Worm (Caenorhabditis elegans) whole organism, L3 larva: ENCODE results near the gene chil-18.

ENCODE experiments used
- R02D3.7 ChIP-seq: fragments of 150-350 bp; optimal IDR thresholded peaks from 2 replicates; lab custom pipeline; 2014; ENCODE audit warnings: missing biosample characterization, missing genetic modification characterization
- ZK546.5 ChIP-seq: sonication (generic microtip); optimal IDR thresholded peaks from 2 replicates; lab custom pipeline; 2017; ENCODE audit warnings: missing biosample characterization, missing genetic modification characterization
- aly-2 ChIP-seq: fragments of 150-350 bp; optimal IDR thresholded peaks from 2 replicates; lab custom pipeline; 2014; ENCODE audit warnings: missing biosample characterization, missing genetic modification characterization
- ama-1 ChIP-seq: fragments of 150-350 bp; optimal IDR thresholded peaks from 2 replicates; lab custom pipeline; 2018
- ceh-16 ChIP-seq: sonication (generic microtip); optimal IDR thresholded peaks from 2 replicates; lab custom pipeline; 2017; ENCODE audit warnings: missing biosample characterization, missing genetic modification characterization
- ceh-28 ChIP-seq: fragments of 150-350 bp; optimal IDR thresholded peaks from 2 replicates; lab custom pipeline; 2014; ENCODE audit warnings: missing biosample characterization, missing genetic modification reagents, missing genetic modification characterization
- ceh-82 ChIP-seq: fragments of 150-350 bp; optimal IDR thresholded peaks from 2 replicates; lab custom pipeline; 2014; ENCODE audit warnings: missing biosample characterization, missing genetic modification characterization
- ceh-9 ChIP-seq: sonication (generic microtip); optimal IDR thresholded peaks from 2 replicates; lab custom pipeline; 2018; ENCODE audit warnings: missing biosample characterization, missing genetic modification characterization
- daf-12 ChIP-seq: fragments of 150-350 bp; optimal IDR thresholded peaks from 2 replicates; lab custom pipeline; 2014; ENCODE audit warnings: missing biosample characterization, missing genetic modification reagents, missing genetic modification characterization
- egl-27 ChIP-seq: sonication (generic microtip); optimal IDR thresholded peaks from 4 replicates; lab custom pipeline; 2017; ENCODE audit warnings: missing biosample characterization, missing genetic modification reagents, missing genetic modification characterization
- egl-5 ChIP-seq: fragments of 150-350 bp; optimal IDR thresholded peaks from 2 replicates; lab custom pipeline; 2017; ENCODE audit warnings: missing biosample characterization, missing genetic modification reagents, missing genetic modification characterization, inconsistent platforms
- elt-1 ChIP-seq: fragments of 150-350 bp; optimal IDR thresholded peaks from 2 replicates; lab custom pipeline; 2014; ENCODE audit warnings: missing biosample characterization, missing genetic modification characterization
- elt-2 ChIP-seq: sonication (generic microtip); optimal IDR thresholded peaks from 2 replicates; lab custom pipeline; 2016; ENCODE audit warnings: missing genetic modification reagents, mild to moderate bottlenecking, missing genetic modification characterization, missing compliant biosample characterization
- elt-3 ChIP-seq, 3 experiments: fragments of 150-350 bp in 1 of 3; sonication (generic microtip) in 2 of 3; optimal IDR thresholded peaks; 2 replicates in 2 of 3; 4 replicates in 1 of 3; lab custom pipeline; 2014 to 2017; ENCODE audit warnings: missing biosample characterization in 3 of 3, missing genetic modification characterization in 3 of 3
- eor-1 ChIP-seq, 2 experiments: fragments of 150-350 bp; optimal IDR thresholded peaks; 2 replicates each; lab custom pipeline; 2014 to 2018; ENCODE audit warnings: missing biosample characterization in 2 of 2, missing genetic modification characterization in 2 of 2
- fkh-10 ChIP-seq: sonication (generic microtip); optimal IDR thresholded peaks from 2 replicates; lab custom pipeline; 2017; ENCODE audit warnings: missing biosample characterization, missing genetic modification reagents, missing genetic modification characterization
- fkh-2 ChIP-seq: fragments of 150-350 bp; optimal IDR thresholded peaks from 2 replicates; lab custom pipeline; 2014; ENCODE audit warnings: missing biosample characterization, missing genetic modification reagents, missing genetic modification characterization
- fos-1 ChIP-seq: fragments of 150-350 bp; optimal IDR thresholded peaks from 2 replicates; lab custom pipeline; 2014; ENCODE audit warnings: missing biosample characterization, missing genetic modification characterization
- hmg-11 ChIP-seq: sonication (generic microtip); optimal IDR thresholded peaks from 2 replicates; lab custom pipeline; 2016; ENCODE audit warnings: missing genetic modification characterization, missing compliant biosample characterization
- jun-1 ChIP-seq: fragments of 150-350 bp; optimal IDR thresholded peaks from 2 replicates; lab custom pipeline; 2014; ENCODE audit warnings: missing biosample characterization, missing genetic modification reagents, missing genetic modification characterization
- lin-15B ChIP-seq: fragments of 150-350 bp; optimal IDR thresholded peaks from 2 replicates; lab custom pipeline; 2014; ENCODE audit warnings: missing biosample characterization, missing genetic modification characterization
- lin-39 ChIP-seq: fragments of 150-350 bp; optimal IDR thresholded peaks from 2 replicates; lab custom pipeline; 2018; ENCODE audit warnings: missing biosample characterization, missing genetic modification reagents, missing genetic modification characterization
- lsy-12 ChIP-seq: sonication (generic microtip); optimal IDR thresholded peaks from 2 replicates; lab custom pipeline; 2016; ENCODE audit warnings: mild to moderate bottlenecking, missing genetic modification characterization, missing compliant biosample characterization
- mdl-1 ChIP-seq: fragments of 150-350 bp; optimal IDR thresholded peaks from 2 replicates; lab custom pipeline; 2014; ENCODE audit warnings: missing biosample characterization, missing genetic modification characterization
- mml-1 ChIP-seq: fragments of 150-350 bp; sonication (generic microtip); optimal IDR thresholded peaks from 3 replicates; lab custom pipeline; 2014; ENCODE audit warnings: missing biosample characterization, missing genetic modification characterization
- nfya-1 ChIP-seq: sonication (generic microtip); optimal IDR thresholded peaks from 2 replicates; lab custom pipeline; 2017; ENCODE audit warnings: missing genetic modification characterization, mild to moderate bottlenecking, missing compliant biosample characterization, antibody characterized with exemption, moderate library complexity; ENCODE audit not compliant: insufficient read depth
- nhr-11 ChIP-seq: fragments of 150-350 bp; optimal IDR thresholded peaks from 2 replicates; lab custom pipeline; 2014; ENCODE audit warnings: missing biosample characterization, missing genetic modification characterization
- nhr-12 ChIP-seq: fragments of 150-350 bp; optimal IDR thresholded peaks from 2 replicates; lab custom pipeline; 2014; ENCODE audit warnings: missing biosample characterization, missing genetic modification characterization
- nhr-23 ChIP-seq: fragments of 150-350 bp; optimal IDR thresholded peaks from 2 replicates; lab custom pipeline; 2014; ENCODE audit warnings: missing biosample characterization, missing genetic modification reagents, missing genetic modification characterization
- nhr-237 ChIP-seq: fragments of 150-350 bp; optimal IDR thresholded peaks from 2 replicates; lab custom pipeline; 2014; ENCODE audit warnings: missing biosample characterization, missing genetic modification characterization
- nhr-25 ChIP-seq: sonication (generic microtip); optimal IDR thresholded peaks from 2 replicates; lab custom pipeline; 2017; ENCODE audit warnings: missing biosample characterization, missing genetic modification characterization
- nhr-28 ChIP-seq: fragments of 150-350 bp; optimal IDR thresholded peaks from 2 replicates; lab custom pipeline; 2014; ENCODE audit warnings: missing biosample characterization, missing genetic modification characterization
- nhr-43 ChIP-seq: sonication (generic microtip); optimal IDR thresholded peaks from 2 replicates; lab custom pipeline; 2016; ENCODE audit warnings: mild to moderate bottlenecking, missing genetic modification characterization, missing compliant biosample characterization; ENCODE audit not compliant: poor library complexity, severe bottlenecking
- nhr-67 ChIP-seq: fragments of 150-350 bp; optimal IDR thresholded peaks from 2 replicates; lab custom pipeline; 2014; ENCODE audit warnings: missing biosample characterization, missing genetic modification characterization
- nhr-76 ChIP-seq: fragments of 150-350 bp; sonication (generic microtip); optimal IDR thresholded peaks from 5 replicates; lab custom pipeline; 2014; ENCODE audit warnings: missing biosample characterization, missing genetic modification characterization
- nhr-77 ChIP-seq: fragments of 150-350 bp; optimal IDR thresholded peaks from 2 replicates; lab custom pipeline; 2014; ENCODE audit warnings: missing biosample characterization, missing genetic modification characterization
- pha-4 ChIP-seq: fragments of 150-350 bp; optimal IDR thresholded peaks from 2 replicates; lab custom pipeline; 2014; ENCODE audit warnings: missing biosample characterization, missing genetic modification reagents, missing genetic modification characterization
- pqm-1 ChIP-seq: fragments of 150-350 bp; optimal IDR thresholded peaks from 2 replicates; lab custom pipeline; 2017; ENCODE audit warnings: missing biosample characterization, missing genetic modification characterization, inconsistent platforms
- sea-2 ChIP-seq: fragments of 150-350 bp; sonication (generic microtip); optimal IDR thresholded peaks from 4 replicates; lab custom pipeline; 2014; ENCODE audit warnings: missing biosample characterization, missing genetic modification reagents, missing genetic modification characterization
- skn-1 ChIP-seq: fragments of 150-350 bp; optimal IDR thresholded peaks from 2 replicates; lab custom pipeline; 2014; ENCODE audit warnings: missing biosample characterization, missing genetic modification characterization
- snpc-4 ChIP-seq: fragments of 150-350 bp; optimal IDR thresholded peaks from 2 replicates; lab custom pipeline; 2014; ENCODE audit warnings: missing biosample characterization, missing genetic modification characterization
- tbx-2 ChIP-seq: sonication (generic microtip); optimal IDR thresholded peaks from 2 replicates; lab custom pipeline; 2016; ENCODE audit warnings: mild to moderate bottlenecking, missing genetic modification characterization, missing compliant biosample characterization
- unc-39 ChIP-seq: sonication (generic microtip); optimal IDR thresholded peaks from 4 replicates; lab custom pipeline; 2017; ENCODE audit warnings: missing biosample characterization, missing genetic modification characterization
- unc-62 ChIP-seq: fragments of 150-350 bp; sonication (generic microtip); optimal IDR thresholded peaks from 4 replicates; lab custom pipeline; 2014; ENCODE audit warnings: missing biosample characterization, missing genetic modification reagents, missing genetic modification characterization
- zag-1 ChIP-seq: fragments of 150-350 bp; optimal IDR thresholded peaks from 2 replicates; lab custom pipeline; 2014; ENCODE audit warnings: missing biosample characterization, missing genetic modification characterization
- ztf-11 ChIP-seq: fragments of 150-350 bp; optimal IDR thresholded peaks from 2 replicates; lab custom pipeline; 2014; ENCODE audit warnings: missing biosample characterization, missing genetic modification characterization
- ztf-4 ChIP-seq: fragments of 150-350 bp; optimal IDR thresholded peaks from 2 replicates; lab custom pipeline; 2014; ENCODE audit warnings: missing biosample characterization, missing genetic modification characterization

The chil-18 gene

DNA sequence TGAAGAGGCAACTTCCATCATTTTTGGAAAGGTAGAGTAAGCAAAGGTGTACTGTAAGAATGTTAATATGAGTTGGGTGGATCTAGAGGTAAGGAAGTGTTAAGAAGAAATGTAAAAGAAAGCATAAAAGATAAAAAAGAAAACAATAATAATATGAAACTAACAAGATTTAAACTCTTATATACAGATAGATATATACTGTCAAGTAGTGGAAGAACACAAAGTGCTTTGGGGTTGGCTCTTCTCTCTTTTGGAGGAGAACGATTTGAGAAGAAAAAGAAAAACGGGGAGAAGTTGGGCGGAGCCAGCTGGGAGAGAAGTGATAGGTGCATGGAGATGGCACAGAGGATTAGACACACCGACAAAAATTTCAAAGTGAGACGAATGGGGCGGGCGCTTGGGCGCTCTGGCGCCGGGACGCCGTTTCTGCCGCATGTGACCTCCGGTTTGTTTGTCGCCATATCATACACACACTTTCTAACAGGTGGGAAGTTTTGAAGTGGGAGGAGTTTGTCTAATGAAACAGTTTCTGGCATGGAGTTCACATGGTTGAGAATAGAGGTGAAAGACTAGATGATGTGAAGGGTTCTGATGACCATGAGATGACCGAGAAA, 39.4 kb downstream of the chil-18 start, which contains the start of gene T19H5.4:
T19H5.4 (minus strand) TSS at position 51 of the 614 bp plus-strand sequence.
- no peak for TF ChIP-seq ceh-9 (tag; lab: Kevin White, UChicago)
- no peak for TF ChIP-seq nhr-67 (tag; lab: Kevin White, UChicago)
- TF ChIP-seq sea-2 (GFP tag; lab: Kevin White, UChicago) = no peak
- no peak for TF ChIP-seq lin-15B (tag; lab: Kevin White, UChicago)
- no peak for TF ChIP-seq egl-5
- TF ChIP-seq eor-1 (tag; optimal IDR thresholded peaks at IDR 0.05; lab: Kevin White, UChicago) = no peak
- TF ChIP-seq nhr-25 (tag; lab: Kevin White, UChicago) = peak; percentile 11
- TF ChIP-seq aly-2 (tag; lab: Kevin White, UChicago) = no peak
- TF ChIP-seq lsy-12 = peak; percentile 14
- no peak for TF ChIP-seq skn-1 (tag; lab: Kevin White, UChicago)
- no peak for TF ChIP-seq ceh-82
- no peak for TF ChIP-seq hmg-11
- TF ChIP-seq nhr-23 = no peak
- peak; percentile 59 for TF ChIP-seq nhr-43 (tag; lab: Kevin White, UChicago)
- TF ChIP-seq tbx-2 (tag; lab: Kevin White, UChicago) = peak; percentile 4
- no peak for TF ChIP-seq nhr-237 (tag; lab: Kevin White, UChicago)
- no peak for TF ChIP-seq ceh-16
- TF ChIP-seq fkh-2 = no peak
- TF ChIP-seq elt-1 = no peak
- TF ChIP-seq lin-39 = no peak
- no peak for TF ChIP-seq egl-27 (tag; lab: Kevin White, UChicago)
- peak; percentile 78 for TF ChIP-seq nfya-1 (tag; lab: Kevin White, UChicago)
- no peak for TF ChIP-seq mdl-1 (tag; lab: Kevin White, UChicago)
- TF ChIP-seq nhr-28 (tag; lab: Kevin White, UChicago) = no peak
- TF ChIP-seq fos-1 (tag; lab: Kevin White, UChicago) = no peak
- peak; percentile 34 for TF ChIP-seq pqm-1 (tag; lab: Kevin White, UChicago)
- TF ChIP-seq pha-4 (tag; lab: Kevin White, UChicago) = peak; percentile 64
- peak in 1 of 3 experiments; percentile 39 for TF ChIP-seq elt-3 (tag; optimal IDR thresholded peaks at IDR 0.05; lab: Kevin White, UChicago)
- TF ChIP-seq zag-1 = no peak
- no peak for TF ChIP-seq nhr-12 (tag; lab: Kevin White, UChicago)
- no peak for TF ChIP-seq ztf-4
- no peak for TF ChIP-seq ZK546.5 (tag; lab: Kevin White, UChicago)
- TF ChIP-seq R02D3.7 (tag; lab: Kevin White, UChicago) = no peak
- peak; percentile 82 for TF ChIP-seq elt-2 (tag; lab: Kevin White, UChicago)
- TF ChIP-seq snpc-4 (tag; lab: Kevin White, UChicago) = no peak
- TF ChIP-seq nhr-76 (tag; lab: Kevin White, UChicago) = no peak
- no peak for TF ChIP-seq unc-39 (tag; lab: Kevin White, UChicago)
- no peak for TF ChIP-seq ztf-11 (tag; lab: Kevin White, UChicago)
- TF ChIP-seq fkh-10 (GFP tag; lab: Kevin White, UChicago) = no peak
- TF ChIP-seq ama-1 (lab: Kevin White, UChicago) = peak; percentile 16
- TF ChIP-seq unc-62 (GFP tag; lab: Kevin White, UChicago) = no peak
- no peak for TF ChIP-seq daf-12
- TF ChIP-seq ceh-28 (tag; lab: Kevin White, UChicago) = no peak
- TF ChIP-seq jun-1 (tag; lab: Kevin White, UChicago) = peak; percentile 31
- TF ChIP-seq nhr-11 (tag; lab: Kevin White, UChicago) = no peak
- no peak for TF ChIP-seq nhr-77 (tag; lab: Kevin White, UChicago)
- TF ChIP-seq mml-1 (tag; lab: Kevin White, UChicago) = no peak
